Fruit fly (Drosophila melanogaster) whole organism, embryonic: ENCODE results near the gene GstT4.

Experiments
- Abd-B ChIP-seq: fragments of 200-800 bp; sonication (Bioruptor generic); optimal IDR thresholded peaks from 2 replicates; lab custom pipeline; 2018; ENCODE audit warnings: missing biosample characterization, mild to moderate bottlenecking, missing genetic modification characterization, moderate library complexity
- Atf3 ChIP-seq: fragments of 200-800 bp; sonication (Bioruptor generic); optimal IDR thresholded peaks from 3 replicates; lab custom pipeline; 2016; ENCODE audit warnings: missing biosample characterization, missing genetic modification characterization
- Awh ChIP-seq: fragments of 200-800 bp; sonication (Bioruptor generic); IDR thresholded peaks from 2 replicates; pipeline ENCODE4, ENCODE4 v1.3.6; 2022; ENCODE audit warnings: missing biosample characterization, missing genetic modification characterization
- CG10209 ChIP-seq: fragments of 200-800 bp; sonication (Bioruptor generic); optimal IDR thresholded peaks from 3 replicates; lab custom pipeline; 2017; ENCODE audit warnings: missing biosample characterization, mild to moderate bottlenecking, missing genetic modification characterization, missing genetic modification reagents
- CG11398 ChIP-seq: fragments of 200-800 bp; sonication (Bioruptor generic); optimal IDR thresholded peaks from 2 replicates; lab custom pipeline; 2016; ENCODE audit warnings: missing biosample characterization, missing genetic modification characterization
- CG12391 ChIP-seq: fragments of 200-800 bp; sonication (Bioruptor generic); optimal IDR thresholded peaks from 3 replicates; lab custom pipeline; 2018; ENCODE audit warnings: missing biosample characterization, mild to moderate bottlenecking, missing genetic modification characterization, moderate library complexity
- CG12769 ChIP-seq: fragments of 200-800 bp; sonication (Bioruptor generic); optimal IDR thresholded peaks from 2 replicates; lab custom pipeline; 2019; ENCODE audit warnings: missing biosample characterization, mild to moderate bottlenecking, missing genetic modification characterization, moderate library complexity
- CG12942 ChIP-seq: fragments of 200-800 bp; sonication (Bioruptor generic); optimal IDR thresholded peaks from 3 replicates; lab custom pipeline; 2016; ENCODE audit warnings: missing biosample characterization, missing genetic modification characterization
- CG13123 ChIP-seq: fragments of 200-800 bp; sonication (Bioruptor generic); optimal IDR thresholded peaks from 2 replicates; lab custom pipeline; 2016; ENCODE audit warnings: missing biosample characterization, missing genetic modification characterization
- CG13775 ChIP-seq: fragments of 200-800 bp; sonication (Bioruptor generic); optimal IDR thresholded peaks from 3 replicates; lab custom pipeline; 2017; ENCODE audit warnings: missing biosample characterization, mild to moderate bottlenecking, missing genetic modification characterization
- CG14014 ChIP-seq: fragments of 200-800 bp; sonication (Bioruptor generic); IDR thresholded peaks from 2 replicates; pipeline ENCODE4 v1.3.6; 2022; ENCODE audit warnings: missing biosample characterization, missing genetic modification characterization
- CG16779 ChIP-seq: fragments of 200-800 bp; sonication (Bioruptor generic); IDR thresholded peaks from 2 replicates; pipeline ENCODE4 v1.3.6; 2022; ENCODE audit warnings: missing biosample characterization, missing genetic modification characterization
- CG16813 ChIP-seq: fragments of 200-800 bp; sonication (Bioruptor generic); IDR thresholded peaks from 3 replicates; pipeline ENCODE4 v1.3.6; 2022; ENCODE audit warnings: missing biosample characterization, missing genetic modification characterization; ENCODE audit not compliant: partially characterized antibody
- CG2202 ChIP-seq: fragments of 200-800 bp; sonication (Bioruptor generic); optimal IDR thresholded peaks from 2 replicates; lab custom pipeline; 2018; ENCODE audit warnings: missing biosample characterization, mild to moderate bottlenecking, missing genetic modification characterization
- CG2889 ChIP-seq: fragments of 200-800 bp; sonication (Bioruptor generic); IDR thresholded peaks from 3 replicates; pipeline ENCODE4 v1.3.6; 2022; ENCODE audit warnings: missing biosample characterization, missing genetic modification characterization
- CG32532 ChIP-seq: fragments of 200-800 bp; sonication (Bioruptor generic); IDR thresholded peaks from 2 replicates; pipeline ENCODE4 v1.3.6; 2022; ENCODE audit warnings: missing biosample characterization, missing genetic modification characterization
- CG33557 ChIP-seq: fragments of 200-800 bp; sonication (Bioruptor generic); optimal IDR thresholded peaks from 2 replicates; lab custom pipeline; 2019; ENCODE audit warnings: missing biosample characterization, mild to moderate bottlenecking, missing genetic modification characterization, moderate library complexity
- CG6254 ChIP-seq: fragments of 200-800 bp; sonication (Bioruptor generic); optimal IDR thresholded peaks from 3 replicates; lab custom pipeline; 2017; ENCODE audit warnings: mild to moderate bottlenecking, missing biosample characterization, missing genetic modification reagents, missing genetic modification characterization
- CG7357 ChIP-seq: fragments of 200-800 bp; sonication (Bioruptor generic); IDR thresholded peaks from 3 replicates; pipeline ENCODE4 v1.3.6; 2022; ENCODE audit warnings: missing biosample characterization, missing genetic modification characterization
- CG7556 ChIP-seq: fragments of 200-800 bp; sonication (Bioruptor generic); optimal IDR thresholded peaks from 2 replicates; lab custom pipeline; 2017; ENCODE audit warnings: missing biosample characterization, mild to moderate bottlenecking, missing genetic modification characterization
- CG9727 ChIP-seq: fragments of 200-800 bp; sonication (Bioruptor generic); optimal IDR thresholded peaks from 3 replicates; lab custom pipeline; 2017; ENCODE audit warnings: missing biosample characterization, mild to moderate bottlenecking, missing genetic modification characterization
- CG9876 ChIP-seq: fragments of 200-800 bp; sonication (Bioruptor generic); optimal IDR thresholded peaks from 2 replicates; lab custom pipeline; 2016; ENCODE audit warnings: missing biosample characterization, missing genetic modification characterization
- D19B ChIP-seq: fragments of 200-800 bp; sonication (Bioruptor generic); optimal IDR thresholded peaks from 2 replicates; lab custom pipeline; 2017; ENCODE audit warnings: missing biosample characterization, mild to moderate bottlenecking, missing genetic modification characterization
- Dref ChIP-seq: fragments of 200-800 bp; sonication (Bioruptor generic); IDR thresholded peaks from 2 replicates; pipeline ENCODE4 v1.3.6; 2022; ENCODE audit warnings: missing biosample characterization, missing genetic modification characterization
- Ets65A ChIP-seq: fragments of 200-800 bp; sonication (Bioruptor generic); peaks from one replicate; lab custom pipeline; 2016; ENCODE audit warnings: missing biosample characterization, missing genetic modification characterization
- Hand ChIP-seq: fragments of 200-800 bp; sonication (Bioruptor generic); optimal IDR thresholded peaks from 2 replicates; lab custom pipeline; 2017; ENCODE audit warnings: mild to moderate bottlenecking, missing biosample characterization, missing genetic modification reagents, missing genetic modification characterization
- HmgD ChIP-seq: fragments of 200-800 bp; sonication (Bioruptor generic); optimal IDR thresholded peaks from 3 replicates; lab custom pipeline; 2016; ENCODE audit warnings: missing biosample characterization, missing genetic modification characterization
- HmgZ ChIP-seq: fragments of 200-800 bp; sonication (Bioruptor generic); optimal IDR thresholded peaks from 2 replicates; lab custom pipeline; 2018; ENCODE audit warnings: missing biosample characterization, mild to moderate bottlenecking, missing genetic modification characterization
- Hmr ChIP-seq: fragments of 200-800 bp; sonication (Bioruptor generic); optimal IDR thresholded peaks from 3 replicates; lab custom pipeline; 2017; ENCODE audit warnings: mild to moderate bottlenecking, missing biosample characterization, missing genetic modification reagents, missing genetic modification characterization
- Mes4 ChIP-seq: fragments of 200-800 bp; sonication (Bioruptor generic); optimal IDR thresholded peaks from 2 replicates; lab custom pipeline; 2016; ENCODE audit warnings: missing biosample characterization, missing genetic modification characterization
- NK7.1 ChIP-seq: fragments of 200-800 bp; sonication (Bioruptor generic); optimal IDR thresholded peaks from 3 replicates; lab custom pipeline; 2016; ENCODE audit warnings: missing biosample characterization, missing genetic modification characterization
- Poxn ChIP-seq: fragments of 200-800 bp; sonication (Bioruptor generic); IDR thresholded peaks from 2 replicates; pipeline ENCODE4 v1.3.6; 2022; ENCODE audit warnings: missing biosample characterization, missing genetic modification characterization
- Sox102F ChIP-seq: fragments of 200-800 bp; sonication (Bioruptor generic); optimal IDR thresholded peaks from 2 replicates; lab custom pipeline; 2018; ENCODE audit warnings: missing biosample characterization, mild to moderate bottlenecking, missing genetic modification characterization, moderate library complexity
- Trl ChIP-seq, 3 experiments: fragments of >200 bp in 2 of 3; fragments of 200-800 bp in 1 of 3; sonication (Bioruptor generic) in 1 of 3; optimal IDR thresholded peaks; 2 replicates in 1 of 3; 3 replicates in 2 of 3; lab custom pipeline; 2016 to 2017; ENCODE audit warnings: missing biosample characterization in 1 of 3, missing genetic modification characterization in 1 of 3
- al ChIP-seq: fragments of 200-800 bp; sonication (Bioruptor generic); IDR thresholded peaks from 2 replicates; pipeline ENCODE4 v1.3.6; 2022; ENCODE audit warnings: missing biosample characterization, missing genetic modification characterization
- ase ChIP-seq: fragments of 200-800 bp; sonication (Bioruptor generic); IDR thresholded peaks from 3 replicates; pipeline ENCODE4 v1.3.6; 2022; ENCODE audit warnings: missing biosample characterization, missing genetic modification characterization
- az2 ChIP-seq: fragments of 200-800 bp; sonication (Bioruptor generic); optimal IDR thresholded peaks from 3 replicates; lab custom pipeline; 2016; ENCODE audit warnings: missing biosample characterization, missing genetic modification characterization
- br ChIP-seq: fragments of >200 bp; optimal IDR thresholded peaks from 2 replicates; lab custom pipeline; 2017
- disco-r ChIP-seq: fragments of 200-800 bp; sonication (Bioruptor generic); optimal IDR thresholded peaks from 2 replicates; lab custom pipeline; 2016; ENCODE audit warnings: missing biosample characterization, missing genetic modification characterization
- fd3F ChIP-seq: fragments of 200-800 bp; sonication (Bioruptor generic); optimal IDR thresholded peaks from 2 replicates; lab custom pipeline; 2018; ENCODE audit warnings: missing biosample characterization, mild to moderate bottlenecking, missing genetic modification characterization, moderate library complexity
- fd96Cb ChIP-seq: fragments of 200-800 bp; sonication (Bioruptor generic); optimal IDR thresholded peaks from 2 replicates; lab custom pipeline; 2018; ENCODE audit warnings: missing biosample characterization, mild to moderate bottlenecking, missing genetic modification characterization, moderate library complexity
- gcm ChIP-seq: fragments of 200-800 bp; sonication (Bioruptor generic); optimal IDR thresholded peaks from 2 replicates; lab custom pipeline; 2019; ENCODE audit warnings: missing biosample characterization, mild to moderate bottlenecking, missing genetic modification characterization, moderate library complexity
- gsb ChIP-seq: fragments of 200-800 bp; sonication (Bioruptor generic); IDR thresholded peaks from 2 replicates; pipeline ENCODE4 v1.3.6; 2022; ENCODE audit warnings: missing biosample characterization, missing genetic modification characterization
- jigr1 ChIP-seq: fragments of 200-800 bp; sonication (Bioruptor generic); IDR thresholded peaks from 3 replicates; pipeline ENCODE4 v1.3.6; 2022; ENCODE audit warnings: missing biosample characterization, missing genetic modification characterization
- nom ChIP-seq: fragments of 200-800 bp; sonication (Bioruptor generic); optimal IDR thresholded peaks from 2 replicates; lab custom pipeline; 2017; ENCODE audit warnings: missing biosample characterization, missing genetic modification characterization, mild to moderate bottlenecking, moderate library complexity, missing genetic modification reagents
- row ChIP-seq: fragments of 200-800 bp; sonication (Bioruptor generic); IDR thresholded peaks from 3 replicates; pipeline ENCODE4 v1.3.6; 2022; ENCODE audit warnings: missing biosample characterization, missing genetic modification characterization
- run ChIP-seq: fragments of 200-800 bp; sonication (Bioruptor generic); optimal IDR thresholded peaks from 3 replicates; lab custom pipeline; 2018; ENCODE audit warnings: missing biosample characterization, mild to moderate bottlenecking, missing genetic modification characterization
- sqz ChIP-seq: fragments of 200-800 bp; sonication (Bioruptor generic); optimal IDR thresholded peaks from 3 replicates; lab custom pipeline; 2018; ENCODE audit warnings: missing biosample characterization, mild to moderate bottlenecking, missing genetic modification characterization
- vnd ChIP-seq: fragments of 200-800 bp; sonication (Bioruptor generic); IDR thresholded peaks from 3 replicates; pipeline ENCODE4 v1.3.6; 2022; ENCODE audit warnings: missing biosample characterization, missing genetic modification characterization; ENCODE audit not compliant: partially characterized antibody

Gene GstT4

DNA sequence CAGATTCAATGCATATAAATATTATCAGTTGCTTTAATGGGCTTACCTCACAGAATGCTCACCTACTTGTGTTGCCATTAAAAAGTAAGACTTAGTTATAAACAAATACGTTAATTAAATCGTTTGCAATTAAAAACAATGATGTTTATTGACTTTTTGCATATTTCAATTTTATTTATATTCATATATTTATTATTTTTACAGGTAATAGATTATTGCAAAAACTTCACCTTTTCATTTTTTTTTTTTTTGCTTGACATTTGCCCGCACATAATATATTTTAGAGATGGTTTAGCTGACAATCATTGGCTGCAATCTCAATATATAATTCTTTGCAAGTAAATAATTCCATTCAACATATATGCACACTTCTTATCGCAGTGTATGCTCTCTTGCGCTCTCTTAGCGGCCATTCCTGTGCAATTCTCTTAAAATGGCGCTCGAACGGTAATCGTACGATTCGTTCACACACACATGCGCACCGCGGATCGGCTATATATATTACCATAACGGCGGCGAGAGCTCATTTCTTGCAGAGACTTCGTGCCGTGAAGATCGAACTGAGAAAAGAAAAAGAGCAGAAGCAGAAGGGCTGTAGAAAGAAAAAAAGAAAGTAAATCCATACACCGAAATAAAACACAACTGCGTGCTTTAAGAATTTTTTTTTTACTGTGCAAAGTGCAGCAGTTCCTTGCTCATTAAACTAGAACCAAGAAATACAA, 8.0 kb upstream of the GstT4 start, which contains the start of gene Bcat (continued):
- TF ChIP-seq Trl (optimal IDR thresholded peaks at IDR 0.05; lab: Kevin White, UChicago), result peak; percentile 54 to 61
- TF ChIP-seq Trl (GFP tag; optimal IDR thresholded peaks at IDR 0.05; lab: Kevin White, UChicago), result no peak
- TF ChIP-seq Hand, result peak; percentile 71
- peak; percentile 30; the same call in 1 of the 2 replicates for TF ChIP-seq Poxn (GFP tag; lab: Robert Waterston, UW)
- no peak for TF ChIP-seq NK7.1 (GFP tag; lab: Kevin White, UChicago)
- TF ChIP-seq vnd (GFP tag; lab: Robert Waterston, UW), result no peak
- TF ChIP-seq CG13775 (GFP tag; lab: Kevin White, UChicago), result peak; percentile 83
- TF ChIP-seq az2, result peak; percentile 49
- no peak for TF ChIP-seq CG16813 (GFP tag; lab: Robert Waterston, UW)
- TF ChIP-seq CG7357 (GFP tag; lab: Robert Waterston, UW), result no peak
- no peak for TF ChIP-seq CG16779 (GFP tag; lab: Robert Waterston, UW)
- TF ChIP-seq al, result peak; percentile 53
- TF ChIP-seq gsb (GFP tag; lab: Robert Waterston, UW), result 0 out of 2 replicates have a peak, but pooled peaks have one; percentile 41
- TF ChIP-seq sqz, result peak; percentile 12
- peak; percentile 73 for TF ChIP-seq CG12391
- TF ChIP-seq fd3F (GFP tag; lab: Kevin White, UChicago), result peak; percentile 63
- peak; percentile 18 for TF ChIP-seq CG33557 (GFP tag; lab: Kevin White, UChicago)
- no peak for TF ChIP-seq disco-r
- TF ChIP-seq Awh (GFP tag; lab: Robert Waterston, UW), result 0 out of 2 replicates have a peak, but pooled peaks have one; percentile 14
- peak; percentile 73; the same call in 1 of the 2 replicates for TF ChIP-seq CG32532 (GFP tag; lab: Robert Waterston, UW)
- TF ChIP-seq CG6254, result no peak
- peak; percentile 57 for TF ChIP-seq nom (GFP tag; lab: Kevin White, UChicago)
- peak; percentile 76 for TF ChIP-seq row (GFP tag; lab: Robert Waterston, UW)
- TF ChIP-seq CG9727 (GFP tag; lab: Kevin White, UChicago), result peak; percentile 85
- TF ChIP-seq CG11398 (GFP tag; lab: Kevin White, UChicago), result no peak
- no peak for TF ChIP-seq CG12769 (tag; lab: Kevin White, UChicago)
- TF ChIP-seq HmgZ (tag; lab: Kevin White, UChicago), result no peak
- 0 out of 3 replicates have a peak, but pooled peaks have one; percentile 39 for TF ChIP-seq CG2889 (GFP tag; lab: Robert Waterston, UW)
- no peak for TF ChIP-seq CG9876 (GFP tag; lab: Kevin White, UChicago)
- TF ChIP-seq CG2202 (tag; lab: Kevin White, UChicago), result no peak
- peak; percentile 73 for TF ChIP-seq D19B
- TF ChIP-seq run (tag; lab: Kevin White, UChicago), result peak; percentile 11
- no peak for TF ChIP-seq jigr1
- no peak for TF ChIP-seq HmgD (GFP tag; lab: Kevin White, UChicago)
- peak; percentile 60 for TF ChIP-seq fd96Cb (tag; lab: Kevin White, UChicago)
- peak; percentile 60 for TF ChIP-seq Abd-B (GFP tag; lab: Kevin White, UChicago)
- TF ChIP-seq ase, result no peak; the same call in 2 of the 3 replicates
- no peak for TF ChIP-seq Dref (GFP tag; lab: Robert Waterston, UW)
- no peak for TF ChIP-seq Atf3
- TF ChIP-seq gcm, result peak; percentile 28
- TF ChIP-seq CG13123, result no peak
- peak; percentile 78 for TF ChIP-seq Sox102F
- TF ChIP-seq Ets65A (GFP tag; lab: Kevin White, UChicago), result no peak
- TF ChIP-seq CG10209 (GFP tag; lab: Kevin White, UChicago), result peak; percentile 82
- TF ChIP-seq Mes4 (GFP tag; lab: Kevin White, UChicago), result no peak
- peak; percentile 91 for TF ChIP-seq CG7556 (GFP tag; lab: Kevin White, UChicago)
- TF ChIP-seq CG14014 (GFP tag; lab: Robert Waterston, UW), result no peak
- no peak for TF ChIP-seq br
- TF ChIP-seq Hmr (GFP tag; lab: Kevin White, UChicago), result peak; percentile 83
- peak; percentile 54 for TF ChIP-seq CG12942
